Fruit fly (Drosophila melanogaster) whole organism, embryonic: ENCODE results near the gene CG11147.

Experiments
- Abd-B ChIP-seq: fragments of 200-800 bp; sonication (Bioruptor generic); optimal IDR thresholded peaks from 2 replicates; lab custom pipeline; 2018; ENCODE audit warnings: missing biosample characterization, mild to moderate bottlenecking, missing genetic modification characterization, moderate library complexity
- Atf-2 ChIP-seq: fragments of 200-800 bp; sonication (Bioruptor generic); optimal IDR thresholded peaks from 2 replicates; lab custom pipeline; 2016; ENCODE audit warnings: missing biosample characterization, missing genetic modification characterization
- Atf6 ChIP-seq: fragments of 200-800 bp; sonication (Bioruptor generic); IDR thresholded peaks from 2 replicates; pipeline ENCODE4 v1.3.6; 2022; ENCODE audit warnings: missing biosample characterization, missing genetic modification characterization
- Blimp-1 ChIP-seq: fragments of 200-800 bp; sonication (Bioruptor generic); optimal IDR thresholded peaks from 3 replicates; lab custom pipeline; 2018; ENCODE audit warnings: missing biosample characterization, missing genetic modification characterization, mild to moderate bottlenecking, moderate library complexity, missing genetic modification reagents
- CG10209 ChIP-seq: fragments of 200-800 bp; sonication (Bioruptor generic); optimal IDR thresholded peaks from 3 replicates; lab custom pipeline; 2017; ENCODE audit warnings: missing biosample characterization, mild to moderate bottlenecking, missing genetic modification characterization, missing genetic modification reagents
- CG11504 ChIP-seq: fragments of 200-800 bp; sonication (Bioruptor generic); optimal IDR thresholded peaks from 3 replicates; lab custom pipeline; 2019; ENCODE audit warnings: missing biosample characterization, mild to moderate bottlenecking, missing genetic modification characterization, moderate library complexity
- CG11695 ChIP-seq: fragments of 200-800 bp; sonication (Bioruptor generic); IDR thresholded peaks from 3 replicates; pipeline ENCODE4 v1.3.6; 2022; ENCODE audit warnings: missing biosample characterization, missing genetic modification characterization
- CG12155 ChIP-seq: fragments of 200-800 bp; sonication (Bioruptor generic); optimal IDR thresholded peaks from 3 replicates; lab custom pipeline; 2016; ENCODE audit warnings: missing biosample characterization, missing genetic modification characterization
- CG15479 ChIP-seq: fragments of 200-800 bp; sonication (Bioruptor generic); optimal IDR thresholded peaks from 3 replicates; lab custom pipeline; 2019; ENCODE audit warnings: missing biosample characterization, mild to moderate bottlenecking, missing genetic modification characterization, moderate library complexity
- CG17359 ChIP-seq: fragments of 200-800 bp; sonication (Bioruptor generic); optimal IDR thresholded peaks from 3 replicates; lab custom pipeline; 2018; ENCODE audit warnings: missing biosample characterization, mild to moderate bottlenecking, missing genetic modification characterization, moderate library complexity
- CG2678 ChIP-seq: fragments of 200-800 bp; sonication (Bioruptor generic); optimal IDR thresholded peaks from 3 replicates; lab custom pipeline; 2019; ENCODE audit warnings: missing biosample characterization, mild to moderate bottlenecking, missing genetic modification characterization, moderate library complexity
- CG31441 ChIP-seq: fragments of 200-800 bp; sonication (Bioruptor generic); IDR thresholded peaks from 2 replicates; pipeline ENCODE4 v1.3.6; 2022; ENCODE audit warnings: missing biosample characterization, missing genetic modification characterization
- CG34376 ChIP-seq: fragments of 200-800 bp; sonication (Bioruptor generic); optimal IDR thresholded peaks from 2 replicates; lab custom pipeline; 2018; ENCODE audit warnings: missing biosample characterization, mild to moderate bottlenecking, missing genetic modification characterization
- CG3847 ChIP-seq: fragments of 200-800 bp; sonication (Bioruptor generic); IDR thresholded peaks from 2 replicates; pipeline ENCODE4 v1.3.6; 2022; ENCODE audit warnings: missing biosample characterization, missing genetic modification characterization
- CG4360 ChIP-seq: fragments of 200-800 bp; sonication (Bioruptor generic); IDR thresholded peaks from 2 replicates; pipeline ENCODE4 v1.3.6; 2022; ENCODE audit warnings: missing biosample characterization, missing genetic modification characterization
- CG4730 ChIP-seq: fragments of 200-800 bp; sonication (Bioruptor generic); IDR thresholded peaks from 2 replicates; pipeline ENCODE4 v1.3.6; 2022; ENCODE audit warnings: missing biosample characterization, missing genetic modification characterization
- CG4854 ChIP-seq: fragments of 200-800 bp; sonication (Bioruptor generic); optimal IDR thresholded peaks from 2 replicates; lab custom pipeline; 2016; ENCODE audit warnings: missing biosample characterization, missing genetic modification characterization, inconsistent platforms
- CG6254 ChIP-seq: fragments of 200-800 bp; sonication (Bioruptor generic); optimal IDR thresholded peaks from 3 replicates; lab custom pipeline; 2017; ENCODE audit warnings: mild to moderate bottlenecking, missing biosample characterization, missing genetic modification reagents, missing genetic modification characterization
- CG7839 ChIP-seq: fragments of 200-800 bp; sonication (Bioruptor generic); optimal IDR thresholded peaks from 3 replicates; lab custom pipeline; 2018; ENCODE audit warnings: missing biosample characterization, mild to moderate bottlenecking, missing genetic modification characterization, moderate library complexity
- CG8924 ChIP-seq: fragments of 200-800 bp; optimal IDR thresholded peaks from 3 replicates; lab custom pipeline; 2019; ENCODE audit warnings: missing biosample characterization, mild to moderate bottlenecking, missing genetic modification characterization, moderate library complexity
- Dbx ChIP-seq: fragments of 200-800 bp; sonication (Bioruptor generic); IDR thresholded peaks from 3 replicates; pipeline ENCODE4 v1.3.6; 2022; ENCODE audit warnings: missing biosample characterization, missing genetic modification characterization
- E2f1 ChIP-seq: fragments of 200-800 bp; sonication (Bioruptor generic); IDR thresholded peaks from 2 replicates; pipeline ENCODE4 v1.3.6; 2022; ENCODE audit warnings: missing biosample characterization, missing genetic modification characterization
- E2f2 ChIP-seq: fragments of 200-800 bp; sonication (Bioruptor generic); IDR thresholded peaks from 2 replicates; pipeline ENCODE4 v1.3.6; 2022; ENCODE audit warnings: missing biosample characterization, missing genetic modification characterization
- HmgD ChIP-seq: fragments of 200-800 bp; sonication (Bioruptor generic); optimal IDR thresholded peaks from 3 replicates; lab custom pipeline; 2016; ENCODE audit warnings: missing biosample characterization, missing genetic modification characterization
- Hr78 ChIP-seq, 2 experiments: fragments of 200-800 bp in 1 of 2; fragments of >200 bp in 1 of 2; sonication (Bioruptor generic) in 1 of 2; optimal IDR thresholded peaks; 2 replicates each; lab custom pipeline; 2017 to 2019; ENCODE audit warnings: missing biosample characterization in 2 of 2, missing genetic modification characterization in 2 of 2, mild to moderate bottlenecking in 1 of 2, moderate library complexity in 1 of 2
- NC2β ChIP-seq: fragments of 200-800 bp; sonication (Bioruptor generic); optimal IDR thresholded peaks from 2 replicates; lab custom pipeline; 2016; ENCODE audit warnings: missing biosample characterization, missing genetic modification characterization
- Neu2 ChIP-seq: fragments of 200-800 bp; sonication (Bioruptor generic); optimal IDR thresholded peaks from 3 replicates; lab custom pipeline; 2016; ENCODE audit warnings: missing biosample characterization, missing genetic modification characterization, borderline replicate concordance
- Optix ChIP-seq: fragments of 200-800 bp; sonication (Bioruptor generic); IDR thresholded peaks from 3 replicates; pipeline ENCODE4 v1.3.6; 2022; ENCODE audit warnings: missing biosample characterization, missing genetic modification characterization
- Pdp1 ChIP-seq, 2 experiments: fragments of 200-800 bp; sonication (Bioruptor generic); optimal IDR thresholded peaks; 3 replicates each; lab custom pipeline; 2016; ENCODE audit warnings: missing biosample characterization in 2 of 2, missing genetic modification characterization in 2 of 2, mild to moderate bottlenecking in 1 of 2, moderate library complexity in 1 of 2
- Sox102F ChIP-seq: fragments of 200-800 bp; sonication (Bioruptor generic); optimal IDR thresholded peaks from 2 replicates; lab custom pipeline; 2018; ENCODE audit warnings: missing biosample characterization, mild to moderate bottlenecking, missing genetic modification characterization, moderate library complexity
- Sry-β ChIP-seq: fragments of 200-800 bp; sonication (Bioruptor generic); optimal IDR thresholded peaks from 2 replicates; lab custom pipeline; 2018; ENCODE audit warnings: missing biosample characterization, mild to moderate bottlenecking, missing genetic modification characterization, moderate library complexity
- amos ChIP-seq: fragments of 200-800 bp; sonication (Bioruptor generic); IDR thresholded peaks from 2 replicates; pipeline ENCODE4 v1.3.6; 2022; ENCODE audit warnings: missing biosample characterization, missing genetic modification characterization; ENCODE audit not compliant: partially characterized antibody
- aop ChIP-seq: fragments of 200-800 bp; sonication (Bioruptor generic); IDR thresholded peaks from 2 replicates; pipeline ENCODE4 v1.3.6; 2022; ENCODE audit warnings: missing biosample characterization, missing genetic modification characterization
- ash1 ChIP-seq: fragments of 200-800 bp; sonication (Bioruptor generic); optimal IDR thresholded peaks from 2 replicates; lab custom pipeline; 2018; ENCODE audit warnings: missing biosample characterization, mild to moderate bottlenecking, missing genetic modification characterization
- bab2 ChIP-seq: fragments of 200-800 bp; sonication (Bioruptor generic); optimal IDR thresholded peaks from 2 replicates; lab custom pipeline; 2016; ENCODE audit warnings: missing biosample characterization, missing genetic modification characterization
- ci ChIP-seq: fragments of 200-800 bp; sonication (Bioruptor generic); IDR thresholded peaks from 3 replicates; pipeline ENCODE4 v1.3.6; 2022; ENCODE audit warnings: missing biosample characterization, missing genetic modification characterization
- esg ChIP-seq: fragments of 200-800 bp; sonication (Bioruptor generic); conservative IDR thresholded peaks from 2 replicates; pipeline ENCODE4 v1.3.6; 2022; ENCODE audit warnings: missing biosample characterization, missing genetic modification characterization
- hbn ChIP-seq: fragments of 200-800 bp; sonication (Bioruptor generic); IDR thresholded peaks from 2 replicates; pipeline ENCODE4 v1.3.6; 2022; ENCODE audit warnings: missing biosample characterization, missing genetic modification characterization; ENCODE audit not compliant: partially characterized antibody
- lilli ChIP-seq: fragments of 200-800 bp; sonication (Bioruptor generic); optimal IDR thresholded peaks from 3 replicates; lab custom pipeline; 2016; ENCODE audit warnings: missing biosample characterization, missing genetic modification characterization
- maf-S ChIP-seq: fragments of 200-800 bp; sonication (Bioruptor generic); optimal IDR thresholded peaks from 2 replicates; lab custom pipeline; 2016; ENCODE audit warnings: missing biosample characterization, missing genetic modification characterization
- mld ChIP-seq: fragments of 200-800 bp; sonication (Bioruptor generic); IDR thresholded peaks from 3 replicates; pipeline ENCODE4 v1.3.6; 2022; ENCODE audit warnings: missing biosample characterization, missing genetic modification characterization; ENCODE audit not compliant: partially characterized antibody
- ro ChIP-seq: fragments of 200-800 bp; sonication (Bioruptor generic); IDR thresholded peaks from 2 replicates; pipeline ENCODE4 v1.3.6; 2022; ENCODE audit warnings: missing biosample characterization, missing genetic modification characterization
- sens ChIP-seq: fragments of 200-800 bp; sonication (Bioruptor generic); peaks from one replicate; lab custom pipeline; 2016; ENCODE audit warnings: missing biosample characterization, missing genetic modification characterization
- tgo ChIP-seq: fragments of 200-800 bp; sonication (Bioruptor generic); IDR thresholded peaks from 3 replicates; pipeline ENCODE4 v1.3.6; 2022; ENCODE audit warnings: missing biosample characterization, missing genetic modification characterization
- trem ChIP-seq: fragments of 200-800 bp; optimal IDR thresholded peaks from 3 replicates; lab custom pipeline; 2019; ENCODE audit warnings: missing biosample characterization, mild to moderate bottlenecking, missing genetic modification characterization, moderate library complexity
- unc-4 ChIP-seq: fragments of 200-800 bp; sonication (Bioruptor generic); IDR thresholded peaks from 2 replicates; pipeline ENCODE4 v1.3.6; 2022; ENCODE audit warnings: missing biosample characterization, missing genetic modification characterization; ENCODE audit not compliant: partially characterized antibody
- wor ChIP-seq: fragments of 200-800 bp; sonication (Bioruptor generic); IDR thresholded peaks from 2 replicates; pipeline ENCODE4 v1.3.6; 2022; ENCODE audit warnings: missing biosample characterization, missing genetic modification characterization
- zfh1 ChIP-seq: fragments of 200-800 bp; sonication (Bioruptor generic); IDR thresholded peaks from 3 replicates; pipeline ENCODE4 v1.3.6; 2022; ENCODE audit warnings: missing biosample characterization, missing genetic modification characterization
- zfh2 ChIP-seq: fragments of 200-800 bp; sonication (Bioruptor generic); optimal IDR thresholded peaks from 2 replicates; lab custom pipeline; 2016; ENCODE audit warnings: missing biosample characterization, missing genetic modification characterization

CG11147 gene

DNA sequence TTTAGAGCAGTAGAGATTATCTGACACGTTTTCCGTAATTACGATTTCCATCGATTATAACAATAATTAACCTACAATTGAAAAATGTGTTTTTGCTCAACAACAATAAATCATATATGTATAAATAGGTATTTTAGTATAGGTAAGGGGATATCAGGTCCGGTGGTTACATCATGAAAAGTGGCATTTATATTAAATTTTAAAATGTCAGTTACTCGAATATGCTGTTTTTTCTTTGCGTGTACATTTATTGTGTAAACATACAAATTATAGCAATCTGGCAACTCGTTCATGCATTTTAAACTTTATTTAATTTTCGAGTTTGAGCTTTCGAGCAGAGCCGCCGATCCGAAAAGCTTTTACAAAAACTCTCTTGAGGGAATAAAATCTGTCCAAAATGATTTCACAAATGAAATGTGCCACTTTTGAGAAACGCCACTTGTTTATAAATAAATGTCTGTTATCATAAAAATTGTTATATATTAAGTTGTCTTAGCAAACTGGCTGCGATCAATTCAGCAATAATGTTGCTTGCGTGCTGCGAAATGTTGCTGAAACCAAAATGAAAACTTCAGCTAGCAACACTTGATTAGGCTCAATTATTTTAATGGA lies 2.6 kb upstream of the CG11147 start:
- TF ChIP-seq CG10209 (GFP tag; lab: Kevin White, UChicago) (peak; percentile 0), CG6254 (GFP tag; lab: Kevin White, UChicago) (no peak), unc-4 (GFP tag; lab: Robert Waterston, UW) (no peak), CG4854 (GFP tag; lab: Kevin White, UChicago) (no peak), CG34376 (GFP tag; lab: Kevin White, UChicago) (no peak), CG3847 (GFP tag; lab: Robert Waterston, UW) (no peak), Optix (GFP tag; lab: Robert Waterston, UW) (no peak), Dbx (no peak), Sox102F (GFP tag; lab: Kevin White, UChicago) (peak; percentile 56), amos (GFP tag; lab: Robert Waterston, UW) (no peak), esg (0 out of 2 replicates have a peak, but pooled peaks have one; percentile 12), Neu2 (no peak), NC2β (GFP tag; lab: Kevin White, UChicago) (no peak), trem (tag; lab: Kevin White, UChicago) (no peak), E2f1 (GFP tag; lab: Robert Waterston, UW) (peak; percentile 11; the same call in 1 of the 2 replicates), Atf-2 (GFP tag; lab: Kevin White, UChicago) (no peak), zfh1 (GFP tag; lab: Robert Waterston, UW) (no peak), CG31441 (GFP tag; lab: Robert Waterston, UW) (0 out of 2 replicates have a peak, but pooled peaks have one; percentile 23), sens (peak; percentile 73), CG17359 (tag; lab: Kevin White, UChicago) (peak; percentile 40), hbn (GFP tag; lab: Robert Waterston, UW) (no peak), zfh2 (no peak), CG11695 (peak; percentile 19; the same call in 1 of the 3 replicates), maf-S (GFP tag; lab: Kevin White, UChicago) (no peak), E2f2 (GFP tag; lab: Robert Waterston, UW) (0 out of 2 replicates have a peak, but pooled peaks have one; percentile 16), ci (GFP tag; lab: Robert Waterston, UW) (peak; percentile 61; the same call in 2 of the 3 replicates), Pdp1 (GFP tag; optimal IDR thresholded peaks at IDR 0.05; lab: Kevin White, UChicago) (peak in 1 of 2 experiments; percentile 55), CG7839 (tag; lab: Kevin White, UChicago) (peak; percentile 46), lilli (GFP tag; lab: Kevin White, UChicago) (peak; percentile 35), CG4730 (no peak; the same call in 1 of the 2 replicates), CG8924 (tag; lab: Kevin White, UChicago) (peak; percentile 33), aop (no peak), mld (no peak), ro (GFP tag; lab: Robert Waterston, UW) (no peak), wor (GFP tag; lab: Robert Waterston, UW) (no peak), CG15479 (GFP tag; lab: Kevin White, UChicago) (no peak), ash1 (GFP tag; lab: Kevin White, UChicago) (no peak), Atf6 (GFP tag; lab: Robert Waterston, UW) (0 out of 2 replicates have a peak, but pooled peaks have one; percentile 45), Abd-B (no peak), Hr78 (GFP tag; optimal IDR thresholded peaks at IDR 0.05; lab: Kevin White, UChicago) (no peak), HmgD (GFP tag; lab: Kevin White, UChicago) (no peak), Sry-β (GFP tag; lab: Kevin White, UChicago) (no peak), CG12155 (GFP tag; lab: Kevin White, UChicago) (no peak), bab2 (peak; percentile 11), CG2678 (tag; lab: Kevin White, UChicago) (peak; percentile 52), CG11504 (tag; lab: Kevin White, UChicago) (peak; percentile 99), CG4360 (GFP tag; lab: Robert Waterston, UW) (no peak), Blimp-1 (peak; percentile 6), tgo (GFP tag; lab: Robert Waterston, UW) (peak; percentile 40; the same call in 1 of the 3 replicates)
